Worm (Caenorhabditis elegans) whole organism, L2 larva: ENCODE data around the gene M18.3.

Experiments used
- R02D3.7 ChIP-seq: fragments of 150-350 bp; optimal IDR thresholded peaks from 2 replicates; lab custom pipeline; 2014; ENCODE audit warnings: missing biosample characterization, missing genetic modification characterization
- ZK546.5 ChIP-seq: sonication (generic microtip); optimal IDR thresholded peaks from 2 replicates; lab custom pipeline; 2017; ENCODE audit warnings: missing biosample characterization, missing genetic modification characterization
- ama-1 ChIP-seq: fragments of 150-350 bp; optimal IDR thresholded peaks from 2 replicates; lab custom pipeline; 2018; ENCODE audit warnings: inconsistent platforms
- lin-13 ChIP-seq: fragments of 150-350 bp; optimal IDR thresholded peaks from 2 replicates; lab custom pipeline; 2014; ENCODE audit warnings: missing biosample characterization, missing genetic modification reagents, missing genetic modification characterization
- mbf-1 ChIP-seq: sonication (generic microtip); optimal IDR thresholded peaks from 2 replicates; lab custom pipeline; 2017; ENCODE audit warnings: missing biosample characterization, missing genetic modification characterization
- nhr-10 ChIP-seq: sonication (generic microtip); optimal IDR thresholded peaks from 2 replicates; lab custom pipeline; 2017; ENCODE audit warnings: missing biosample characterization, missing genetic modification characterization
- nhr-237 ChIP-seq: fragments of 150-350 bp; optimal IDR thresholded peaks from 2 replicates; lab custom pipeline; 2014; ENCODE audit warnings: missing biosample characterization, missing genetic modification characterization
- nhr-77 ChIP-seq: fragments of 150-350 bp; optimal IDR thresholded peaks from 2 replicates; lab custom pipeline; 2014; ENCODE audit warnings: missing biosample characterization, missing genetic modification characterization
- sma-3 ChIP-seq: sonication (generic microtip); optimal IDR thresholded peaks from 2 replicates; lab custom pipeline; 2016; ENCODE audit warnings: missing genetic modification reagents, missing genetic modification characterization, missing compliant biosample characterization

- TF ChIP-seq nhr-237 (tag; lab: Kevin White, UChicago) (no peak), R02D3.7 (tag; lab: Kevin White, UChicago) (no peak), mbf-1 (tag; lab: Kevin White, UChicago) (no peak), nhr-77 (tag; lab: Kevin White, UChicago) (no peak), nhr-10 (tag; lab: Kevin White, UChicago) (no peak), ZK546.5 (tag; lab: Kevin White, UChicago) (no peak), ama-1 (no peak), sma-3 (GFP tag; lab: Kevin White, UChicago) (no peak), lin-13 (no peak)
Measured at ce11 chrIV:12149609-12150008, 44.0 kb downstream of the M18.3 start.
